Fruit fly (Drosophila melanogaster) whole organism, embryonic: Measurements from ENCODE around the gene Fdh.

Source experiments
- bowl ChIP-seq: fragments of 200-800 bp; sonication (Bioruptor generic); IDR thresholded peaks from 2 replicates; pipeline ENCODE4 v1.3.6; 2022; ENCODE audit warnings: missing biosample characterization, missing genetic modification characterization
- tgo ChIP-seq: fragments of 200-800 bp; sonication (Bioruptor generic); IDR thresholded peaks from 3 replicates; pipeline ENCODE4 v1.3.6; 2022; ENCODE audit warnings: missing biosample characterization, missing genetic modification characterization

DNA sequence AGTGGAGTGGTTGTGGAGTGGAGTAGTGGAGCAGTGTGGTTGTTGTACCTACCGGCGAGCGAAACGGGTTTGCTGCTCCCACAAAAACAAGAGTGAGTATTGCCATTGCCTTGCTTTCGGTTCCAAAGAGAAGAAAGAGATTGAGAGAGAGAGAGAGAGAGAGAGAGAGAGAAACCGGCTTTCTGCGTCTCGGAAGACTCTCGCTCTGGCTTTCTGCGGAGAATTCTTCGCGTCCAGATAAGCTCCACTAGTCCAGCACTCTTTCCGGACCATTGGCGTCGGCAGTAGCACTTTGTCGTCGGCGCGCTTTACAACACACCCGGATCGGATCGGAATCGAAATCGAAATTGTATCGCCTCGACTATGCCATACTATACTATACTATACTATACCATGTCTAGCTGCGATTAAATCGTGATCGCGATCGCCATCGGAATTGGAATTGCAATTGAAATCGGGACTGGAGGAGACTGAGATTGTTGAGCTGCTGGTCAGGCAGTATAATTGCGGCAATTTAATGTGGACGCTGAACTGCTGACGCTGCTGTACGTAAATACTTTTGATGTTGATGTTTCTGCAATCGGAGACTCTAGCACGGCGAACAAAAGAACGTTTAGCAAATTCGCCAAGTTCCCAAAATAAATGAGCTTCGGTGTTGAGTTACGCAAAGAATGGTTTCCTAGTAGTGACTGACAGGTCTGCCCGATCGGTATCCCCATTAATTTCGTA, 45.2 kb downstream of the Fdh start, which contains the start of gene Cad86C:
- TF ChIP-seq tgo, result no peak
- no peak for TF ChIP-seq bowl
